Worm (Caenorhabditis elegans): ENCODE measurements around the gene rps-25.

DNA sequence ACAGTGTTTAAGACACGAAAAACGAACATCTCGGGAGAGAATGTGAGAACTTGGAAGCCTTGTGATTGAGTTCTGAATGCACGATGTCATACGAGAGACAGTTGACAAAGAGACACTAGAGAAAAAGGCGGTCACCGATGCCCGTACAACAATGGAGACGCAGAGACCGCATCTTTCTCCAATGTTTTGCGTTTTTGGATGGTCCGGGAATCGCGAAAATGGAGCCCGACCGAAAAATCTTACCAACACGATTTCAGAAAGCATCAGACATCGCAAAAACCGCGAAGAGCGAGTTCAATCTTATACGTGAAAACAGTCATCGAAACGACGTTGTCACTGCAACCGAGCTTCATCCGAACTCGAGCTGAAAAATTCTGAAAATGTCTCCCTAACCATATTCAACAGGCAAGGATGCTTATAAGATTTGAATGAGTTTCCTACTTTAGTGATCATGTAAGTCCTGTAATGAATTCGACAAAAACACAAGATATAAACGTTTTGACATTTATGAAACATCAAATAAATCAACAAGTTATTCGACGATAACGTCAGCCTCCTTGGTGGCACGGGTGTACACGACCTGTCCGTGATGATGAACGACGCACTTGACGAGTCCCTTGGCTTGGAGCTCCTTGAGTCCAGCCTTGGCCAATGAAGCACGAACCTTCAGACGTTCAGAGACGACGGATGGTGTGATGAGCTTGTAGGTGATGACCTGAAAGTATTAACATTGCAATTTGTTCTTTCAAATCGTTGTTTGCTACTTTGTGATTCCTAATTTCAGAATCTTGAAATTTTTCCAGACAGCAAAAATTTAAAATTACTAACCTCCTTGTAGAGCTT is 582 bp downstream of the rps-25 start, which contains the start of gene inx-7:
- TF ChIP-seq dao-5 (tag; optimal IDR thresholded peaks at IDR 0.05) (no peak), him-1 (tag; optimal IDR thresholded peaks at IDR 0.05) (no peak), W03F9.2 (tag; optimal IDR thresholded peaks at IDR 0.05) (peak; percentile 5)
